Fruit fly (Drosophila melanogaster) whole organism, embryonic: ENCODE data around the gene ssp.

Experiments
- Atf3 ChIP-seq: fragments of 200-800 bp; sonication (Bioruptor generic); optimal IDR thresholded peaks from 3 replicates; lab custom pipeline; 2016; ENCODE audit warnings: missing biosample characterization, missing genetic modification characterization
- Awh ChIP-seq: fragments of 200-800 bp; sonication (Bioruptor generic); IDR thresholded peaks from 2 replicates; pipeline ENCODE4, ENCODE4 v1.3.6; 2022; ENCODE audit warnings: missing biosample characterization, missing genetic modification characterization
- Blimp-1 ChIP-seq: fragments of 200-800 bp; sonication (Bioruptor generic); optimal IDR thresholded peaks from 3 replicates; lab custom pipeline; 2018; ENCODE audit warnings: missing biosample characterization, missing genetic modification characterization, mild to moderate bottlenecking, moderate library complexity, missing genetic modification reagents
- BtbVII ChIP-seq: fragments of 200-800 bp; sonication (Bioruptor generic); optimal IDR thresholded peaks from 3 replicates; lab custom pipeline; 2017; ENCODE audit warnings: missing biosample characterization, mild to moderate bottlenecking, missing genetic modification characterization
- CG10654 ChIP-seq: fragments of 200-800 bp; sonication (Bioruptor generic); optimal IDR thresholded peaks from 2 replicates; lab custom pipeline; 2016; ENCODE audit warnings: missing biosample characterization, missing genetic modification characterization
- CG10959 ChIP-seq: fragments of 200-800 bp; sonication (Bioruptor generic); IDR thresholded peaks from 2 replicates; pipeline ENCODE4 v1.3.6; 2022; ENCODE audit warnings: missing biosample characterization, missing genetic modification characterization
- CG13775 ChIP-seq: fragments of 200-800 bp; sonication (Bioruptor generic); optimal IDR thresholded peaks from 3 replicates; lab custom pipeline; 2017; ENCODE audit warnings: missing biosample characterization, mild to moderate bottlenecking, missing genetic modification characterization
- CG14441 ChIP-seq: fragments of 200-800 bp; sonication (Bioruptor generic); IDR thresholded peaks from 2 replicates; pipeline ENCODE4 v1.3.6; 2022; ENCODE audit warnings: missing biosample characterization, missing genetic modification characterization
- CG14667 ChIP-seq: fragments of 200-800 bp; sonication (Bioruptor generic); IDR thresholded peaks from 2 replicates; pipeline ENCODE4 v1.3.6; 2022; ENCODE audit warnings: missing biosample characterization, missing genetic modification characterization
- CG1529 ChIP-seq: fragments of 200-800 bp; sonication (Bioruptor generic); optimal IDR thresholded peaks from 3 replicates; lab custom pipeline; 2018; ENCODE audit warnings: missing biosample characterization, missing genetic modification characterization
- CG1603 ChIP-seq: fragments of 200-800 bp; sonication (Bioruptor generic); optimal IDR thresholded peaks from 2 replicates; lab custom pipeline; 2019; ENCODE audit warnings: missing biosample characterization, mild to moderate bottlenecking, missing genetic modification characterization, moderate library complexity
- CG17829 ChIP-seq: fragments of 200-800 bp; optimal IDR thresholded peaks from 2 replicates; lab custom pipeline; 2019; ENCODE audit warnings: missing biosample characterization, mild to moderate bottlenecking, missing genetic modification characterization, moderate library complexity
- CG18476 ChIP-seq: fragments of 200-800 bp; sonication (Bioruptor generic); optimal IDR thresholded peaks from 2 replicates; lab custom pipeline; 2016; ENCODE audit warnings: missing biosample characterization, mild to moderate bottlenecking, missing genetic modification characterization
- CG2199 ChIP-seq: fragments of 200-800 bp; sonication (Bioruptor generic); IDR thresholded peaks from 3 replicates; pipeline ENCODE4 v1.3.6; 2022; ENCODE audit warnings: missing biosample characterization, missing genetic modification characterization
- CG30403 ChIP-seq: fragments of 200-800 bp; sonication (Bioruptor generic); optimal IDR thresholded peaks from 3 replicates; lab custom pipeline; 2016; ENCODE audit warnings: missing biosample characterization, missing genetic modification characterization
- CG31224 ChIP-seq: fragments of 200-800 bp; sonication (Bioruptor generic); IDR thresholded peaks from 2 replicates; pipeline ENCODE4 v1.3.6; 2022; ENCODE audit warnings: missing biosample characterization, missing genetic modification characterization
- CG31365 ChIP-seq: fragments of 200-800 bp; sonication (Bioruptor generic); optimal IDR thresholded peaks from 2 replicates; lab custom pipeline; 2018; ENCODE audit warnings: missing biosample characterization, mild to moderate bottlenecking, missing genetic modification characterization
- CG31441 ChIP-seq: fragments of 200-800 bp; sonication (Bioruptor generic); IDR thresholded peaks from 2 replicates; pipeline ENCODE4 v1.3.6; 2022; ENCODE audit warnings: missing biosample characterization, missing genetic modification characterization
- CG3407 ChIP-seq: fragments of 200-800 bp; sonication (Bioruptor generic); optimal IDR thresholded peaks from 2 replicates; lab custom pipeline; 2018; ENCODE audit warnings: missing biosample characterization, mild to moderate bottlenecking, missing genetic modification characterization
- CG7745 ChIP-seq: fragments of 200-800 bp; sonication (Bioruptor generic); optimal IDR thresholded peaks from 2 replicates; lab custom pipeline; 2018; ENCODE audit warnings: missing biosample characterization, mild to moderate bottlenecking, missing genetic modification characterization, moderate library complexity
- CG7786 ChIP-seq: fragments of 200-800 bp; sonication (Bioruptor generic); optimal IDR thresholded peaks from 2 replicates; lab custom pipeline; 2016; ENCODE audit warnings: missing biosample characterization, missing genetic modification characterization
- CrebB ChIP-seq: fragments of 200-800 bp; sonication (Bioruptor generic); optimal IDR thresholded peaks from 3 replicates; lab custom pipeline; 2018; ENCODE audit warnings: missing biosample characterization, mild to moderate bottlenecking, missing genetic modification characterization
- Deaf1 ChIP-seq: fragments of 200-800 bp; optimal IDR thresholded peaks from 3 replicates; lab custom pipeline; 2019; ENCODE audit warnings: missing biosample characterization, mild to moderate bottlenecking, missing genetic modification characterization, moderate library complexity
- Dp ChIP-seq: fragments of 200-800 bp; sonication (Bioruptor generic); optimal IDR thresholded peaks from 2 replicates; lab custom pipeline; 2018; ENCODE audit warnings: missing biosample characterization, mild to moderate bottlenecking, missing genetic modification characterization, moderate library complexity
- Drgx ChIP-seq: fragments of 200-800 bp; sonication (Bioruptor generic); IDR thresholded peaks from 2 replicates; pipeline ENCODE4 v1.3.6; 2022; ENCODE audit warnings: missing biosample characterization, missing genetic modification characterization
- Ets65A ChIP-seq: fragments of 200-800 bp; sonication (Bioruptor generic); peaks from one replicate; lab custom pipeline; 2016; ENCODE audit warnings: missing biosample characterization, missing genetic modification characterization
- HHEX ChIP-seq: fragments of 200-800 bp; sonication (Bioruptor generic); optimal IDR thresholded peaks from 3 replicates; lab custom pipeline; 2017; ENCODE audit warnings: missing biosample characterization, mild to moderate bottlenecking, missing genetic modification characterization, missing genetic modification reagents
- Hmx ChIP-seq: fragments of 200-800 bp; sonication (Bioruptor generic); optimal IDR thresholded peaks from 2 replicates; lab custom pipeline; 2016; ENCODE audit warnings: missing biosample characterization, missing genetic modification characterization
- NK7.1 ChIP-seq: fragments of 200-800 bp; sonication (Bioruptor generic); optimal IDR thresholded peaks from 3 replicates; lab custom pipeline; 2016; ENCODE audit warnings: missing biosample characterization, missing genetic modification characterization
- Spps ChIP-seq: fragments of 200-800 bp; sonication (Bioruptor generic); optimal IDR thresholded peaks from 2 replicates; lab custom pipeline; 2018; ENCODE audit warnings: missing biosample characterization, mild to moderate bottlenecking, missing genetic modification characterization
- az2 ChIP-seq: fragments of 200-800 bp; sonication (Bioruptor generic); optimal IDR thresholded peaks from 3 replicates; lab custom pipeline; 2016; ENCODE audit warnings: missing biosample characterization, missing genetic modification characterization
- bab2 ChIP-seq: fragments of 200-800 bp; sonication (Bioruptor generic); optimal IDR thresholded peaks from 2 replicates; lab custom pipeline; 2016; ENCODE audit warnings: missing biosample characterization, missing genetic modification characterization
- cas ChIP-seq: fragments of 200-800 bp; sonication (Bioruptor generic); IDR thresholded peaks from 2 replicates; pipeline ENCODE4 v1.3.6; 2022; ENCODE audit warnings: missing biosample characterization, missing genetic modification characterization
- dmrt99B ChIP-seq: fragments of 200-800 bp; sonication (Bioruptor generic); optimal IDR thresholded peaks from 2 replicates; lab custom pipeline; 2018; ENCODE audit warnings: missing biosample characterization, mild to moderate bottlenecking, missing genetic modification characterization, moderate library complexity
- dysf ChIP-seq: fragments of 200-800 bp; sonication (Bioruptor generic); IDR thresholded peaks from 3 replicates; pipeline ENCODE4 v1.3.6; 2022; ENCODE audit warnings: missing biosample characterization, missing genetic modification characterization
- gsb ChIP-seq: fragments of 200-800 bp; sonication (Bioruptor generic); IDR thresholded peaks from 2 replicates; pipeline ENCODE4 v1.3.6; 2022; ENCODE audit warnings: missing biosample characterization, missing genetic modification characterization
- ken ChIP-seq: fragments of 200-800 bp; sonication (Bioruptor generic); IDR thresholded peaks from 3 replicates; pipeline ENCODE4 v1.3.6; 2022; ENCODE audit warnings: missing biosample characterization, missing genetic modification characterization
- klu ChIP-seq: fragments of 200-800 bp; sonication (Bioruptor generic); IDR thresholded peaks from 2 replicates; pipeline ENCODE4 v1.3.6; 2022; ENCODE audit warnings: missing biosample characterization, missing genetic modification characterization
- lov ChIP-seq, 2 experiments: fragments of 200-800 bp in 1 of 2; fragments of >200 bp in 1 of 2; sonication (Bioruptor generic) in 1 of 2; IDR thresholded peaks in 1 of 2; optimal IDR thresholded peaks in 1 of 2; 2 replicates in 1 of 2; 3 replicates in 1 of 2; pipeline versions ENCODE4 v1.3.6 to Lab custom; 2017 to 2022; ENCODE audit warnings: missing biosample characterization in 1 of 2, missing genetic modification characterization in 1 of 2
- oc ChIP-seq: fragments of 200-800 bp; sonication (Bioruptor generic); optimal IDR thresholded peaks from 2 replicates; lab custom pipeline; 2018; ENCODE audit warnings: missing biosample characterization, mild to moderate bottlenecking, missing genetic modification characterization, moderate library complexity
- onecut ChIP-seq: fragments of 200-800 bp; sonication (Bioruptor generic); IDR thresholded peaks from 2 replicates; pipeline ENCODE4 v1.3.6; 2022; ENCODE audit warnings: missing biosample characterization, missing genetic modification characterization
- org-1 ChIP-seq: fragments of 200-800 bp; sonication (Bioruptor generic); optimal IDR thresholded peaks from 2 replicates; lab custom pipeline; 2017; ENCODE audit warnings: missing biosample characterization, missing genetic modification characterization
- otp ChIP-seq: fragments of 200-800 bp; sonication (Bioruptor generic); IDR thresholded peaks from 3 replicates; pipeline ENCODE4, ENCODE4 v1.3.6; 2022; ENCODE audit warnings: missing biosample characterization, missing genetic modification characterization
- schlank ChIP-seq: fragments of 200-800 bp; sonication (Bioruptor generic); optimal IDR thresholded peaks from 2 replicates; lab custom pipeline; 2018; ENCODE audit warnings: missing biosample characterization, mild to moderate bottlenecking, missing genetic modification characterization
- sens ChIP-seq: fragments of 200-800 bp; sonication (Bioruptor generic); peaks from one replicate; lab custom pipeline; 2016; ENCODE audit warnings: missing biosample characterization, missing genetic modification characterization
- sqz ChIP-seq: fragments of 200-800 bp; sonication (Bioruptor generic); optimal IDR thresholded peaks from 3 replicates; lab custom pipeline; 2018; ENCODE audit warnings: missing biosample characterization, mild to moderate bottlenecking, missing genetic modification characterization
- stc ChIP-seq: fragments of 200-800 bp; sonication (Bioruptor generic); IDR thresholded peaks from 2 replicates; pipeline ENCODE4 v1.3.6; 2022; ENCODE audit warnings: missing biosample characterization, missing genetic modification characterization
- tap ChIP-seq: fragments of 200-800 bp; optimal IDR thresholded peaks from 3 replicates; lab custom pipeline; 2019; ENCODE audit warnings: missing biosample characterization, mild to moderate bottlenecking, missing genetic modification characterization, moderate library complexity
- tin ChIP-seq: fragments of 200-800 bp; sonication (Bioruptor generic); optimal IDR thresholded peaks from 3 replicates; lab custom pipeline; 2016; ENCODE audit warnings: missing biosample characterization, missing genetic modification characterization
- vvl ChIP-seq: fragments of 200-800 bp; sonication (Bioruptor generic); IDR thresholded peaks from 2 replicates; pipeline ENCODE4 v1.3.6; 2022; ENCODE audit warnings: missing biosample characterization, missing genetic modification characterization
- wor ChIP-seq: fragments of 200-800 bp; sonication (Bioruptor generic); IDR thresholded peaks from 2 replicates; pipeline ENCODE4 v1.3.6; 2022; ENCODE audit warnings: missing biosample characterization, missing genetic modification characterization
- z ChIP-seq: fragments of 200-800 bp; sonication (Bioruptor generic); IDR thresholded peaks from 3 replicates; pipeline ENCODE4 v1.3.6; 2022; ENCODE audit warnings: missing biosample characterization, missing genetic modification characterization

Gene ssp

DNA sequence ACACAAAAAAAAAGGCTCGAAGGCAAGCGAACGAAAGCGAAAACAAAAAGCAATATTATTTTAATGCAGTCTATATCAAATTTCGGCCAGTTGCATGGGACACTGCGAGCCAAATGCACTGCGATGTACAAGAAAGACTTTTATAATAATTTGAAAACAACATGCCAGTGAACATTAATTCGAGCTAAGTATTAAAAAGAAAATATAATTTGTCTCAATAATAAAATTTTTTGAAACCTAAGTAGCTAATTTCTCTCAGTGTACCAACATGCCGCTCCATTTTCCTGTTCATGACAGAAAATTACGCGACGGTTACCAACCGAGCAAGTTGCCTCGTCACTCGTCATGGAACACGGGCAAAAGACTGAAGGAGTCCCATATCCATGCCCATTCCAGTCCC lies 40.7 kb upstream of the ssp start (continued):
- TF ChIP-seq Drgx (GFP tag; lab: Robert Waterston, UW) (peak; percentile 86), CG1603 (peak; percentile 35), CG31224 (GFP tag; lab: Robert Waterston, UW) (peak; percentile 44; the same call in 1 of the 2 replicates), CG14441 (peak; percentile 49; the same call in 1 of the 2 replicates), z (GFP tag; lab: Robert Waterston, UW) (no peak), CG14667 (GFP tag; lab: Robert Waterston, UW) (0 out of 2 replicates have a peak, but pooled peaks have one; percentile 12), CG18476 (GFP tag; lab: Kevin White, UChicago) (peak; percentile 32), lov (optimal IDR thresholded peaks at IDR 0.05; lab: Kevin White, UChicago) (no peak), lov (GFP tag; IDR thresholded peaks at IDR 0.05; lab: Robert Waterston, UW) (no peak), stc (GFP tag; lab: Robert Waterston, UW) (no peak), tap (tag; lab: Kevin White, UChicago) (peak; percentile 49), dmrt99B (tag; lab: Kevin White, UChicago) (peak; percentile 61), sqz (peak; percentile 68), CG10959 (peak; percentile 88), HHEX (GFP tag; lab: Kevin White, UChicago) (peak; percentile 48), CrebB (tag; lab: Kevin White, UChicago) (no peak), otp (GFP tag; lab: Robert Waterston, UW) (0 out of 3 replicates have a peak, but pooled peaks have one; percentile 62), CG7786 (GFP tag; lab: Kevin White, UChicago) (peak; percentile 28), vvl (GFP tag; lab: Robert Waterston, UW) (peak; percentile 81), Ets65A (GFP tag; lab: Kevin White, UChicago) (peak; percentile 79), dysf (peak; percentile 33; the same call in 1 of the 3 replicates), CG31441 (GFP tag; lab: Robert Waterston, UW) (peak; percentile 61), CG30403 (GFP tag; lab: Kevin White, UChicago) (peak; percentile 64), cas (no peak), BtbVII (no peak), CG17829 (tag; lab: Kevin White, UChicago) (peak; percentile 83), wor (peak; percentile 51), Awh (GFP tag; lab: Robert Waterston, UW) (peak; percentile 35; the same call in 1 of the 2 replicates), gsb (GFP tag; lab: Robert Waterston, UW) (no peak), onecut (peak; percentile 42; the same call in 1 of the 2 replicates), CG10654 (GFP tag; lab: Kevin White, UChicago) (peak; percentile 48), bab2 (peak; percentile 55), Deaf1 (no peak), Spps (peak; percentile 3), org-1 (GFP tag; lab: Kevin White, UChicago) (peak; percentile 6), NK7.1 (GFP tag; lab: Kevin White, UChicago) (no peak), oc (tag; lab: Kevin White, UChicago) (peak; percentile 58), klu (GFP tag; lab: Robert Waterston, UW) (no peak), CG2199 (GFP tag; lab: Robert Waterston, UW) (peak; percentile 69; the same call in 2 of the 3 replicates), CG13775 (GFP tag; lab: Kevin White, UChicago) (peak; percentile 69), CG7745 (no peak), az2 (GFP tag; lab: Kevin White, UChicago) (peak; percentile 70), sens (GFP tag; lab: Kevin White, UChicago) (peak; percentile 94), Atf3 (GFP tag; lab: Kevin White, UChicago) (no peak), Dp (GFP tag; lab: Kevin White, UChicago) (no peak), schlank (no peak), CG1529 (GFP tag; lab: Kevin White, UChicago) (peak; percentile 61), Hmx (GFP tag; lab: Kevin White, UChicago) (no peak), CG31365 (no peak), CG3407 (GFP tag; lab: Kevin White, UChicago) (peak; percentile 48), tin (GFP tag; lab: Kevin White, UChicago) (peak; percentile 66), Blimp-1 (GFP tag; lab: Kevin White, UChicago) (peak; percentile 80), ken (GFP tag; lab: Robert Waterston, UW) (peak; percentile 68; the same call in 2 of the 3 replicates)
